Worm (Caenorhabditis elegans): Measurements from ENCODE around the gene skr-17.

DNA sequence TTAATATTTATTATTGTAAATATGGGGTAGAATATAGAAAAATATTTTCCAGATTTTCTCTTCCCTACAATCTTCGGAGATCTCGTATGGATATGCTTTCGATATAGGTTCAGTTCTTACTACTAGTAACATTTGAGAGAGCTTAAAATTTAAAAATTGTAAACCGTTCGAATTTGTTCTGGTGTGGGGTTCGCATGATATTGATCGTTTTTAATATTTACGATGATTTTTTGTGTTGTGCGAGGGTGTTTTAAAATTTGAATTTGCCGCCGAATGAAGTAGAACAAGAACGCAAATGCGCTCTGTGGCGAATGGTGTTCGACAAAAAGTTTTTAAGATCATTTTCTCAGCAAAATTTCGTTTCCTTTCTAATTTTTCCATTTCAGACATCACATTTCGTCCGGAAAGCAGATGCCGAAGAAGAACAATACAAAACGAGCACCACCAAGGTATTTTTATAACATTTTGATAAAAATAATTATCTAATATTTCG, at the start of gene skr-17:
- TF ChIP-seq blmp-1 (tag; optimal IDR thresholded peaks at IDR 0.05; ENCODE audit: insufficient read depth) (no peak), mbf-1 (tag; optimal IDR thresholded peaks at IDR 0.05) (no peak), ama-1 (optimal IDR thresholded peaks at IDR 0.05) (no peak), F13H6.1 (tag; optimal IDR thresholded peaks at IDR 0.05) (no peak), aly-2 (tag; optimal IDR thresholded peaks at IDR 0.05) (no peak), fos-1 (tag; optimal IDR thresholded peaks at IDR 0.05) (no peak), ztf-4 (tag; optimal IDR thresholded peaks at IDR 0.05) (no peak), unc-62 (GFP tag; optimal IDR thresholded peaks at IDR 0.05) (no peak), ztf-11 (tag; optimal IDR thresholded peaks at IDR 0.05) (no peak), zag-1 (tag; optimal IDR thresholded peaks at IDR 0.05) (no peak), unc-39 (tag; optimal IDR thresholded peaks at IDR 0.05) (no peak)

All from whole organism, L2 larva.